Fruit fly (Drosophila melanogaster) whole organism, embryonic: Measurements from ENCODE around the gene BTBD9.

Experiments
- Atf-2 ChIP-seq: fragments of 200-800 bp; sonication (Bioruptor generic); optimal IDR thresholded peaks from 2 replicates; lab custom pipeline; 2016; ENCODE audit warnings: missing biosample characterization, missing genetic modification characterization
- CG11085 ChIP-seq: fragments of 200-800 bp; sonication (Bioruptor generic); IDR thresholded peaks from 2 replicates; pipeline ENCODE4 v1.3.6; 2022; ENCODE audit warnings: missing biosample characterization, missing genetic modification characterization
- CG11504 ChIP-seq: fragments of 200-800 bp; sonication (Bioruptor generic); optimal IDR thresholded peaks from 3 replicates; lab custom pipeline; 2019; ENCODE audit warnings: missing biosample characterization, mild to moderate bottlenecking, missing genetic modification characterization, moderate library complexity
- CG11723 ChIP-seq: fragments of 200-800 bp; sonication (Bioruptor generic); optimal IDR thresholded peaks from 2 replicates; lab custom pipeline; 2017; ENCODE audit warnings: missing biosample characterization, mild to moderate bottlenecking, missing genetic modification characterization
- CG13123 ChIP-seq: fragments of 200-800 bp; sonication (Bioruptor generic); optimal IDR thresholded peaks from 2 replicates; lab custom pipeline; 2016; ENCODE audit warnings: missing biosample characterization, missing genetic modification characterization
- CG14014 ChIP-seq: fragments of 200-800 bp; sonication (Bioruptor generic); IDR thresholded peaks from 2 replicates; pipeline ENCODE4 v1.3.6; 2022; ENCODE audit warnings: missing biosample characterization, missing genetic modification characterization
- CG1529 ChIP-seq: fragments of 200-800 bp; sonication (Bioruptor generic); optimal IDR thresholded peaks from 3 replicates; lab custom pipeline; 2018; ENCODE audit warnings: missing biosample characterization, missing genetic modification characterization
- CG15514 ChIP-seq: fragments of 200-800 bp; sonication (Bioruptor generic); optimal IDR thresholded peaks from 3 replicates; lab custom pipeline; 2017; ENCODE audit warnings: missing biosample characterization, missing genetic modification characterization, mild to moderate bottlenecking, moderate library complexity, missing genetic modification reagents
- CG17186 ChIP-seq: fragments of 200-800 bp; sonication (Bioruptor generic); optimal IDR thresholded peaks from 3 replicates; lab custom pipeline; 2017; ENCODE audit warnings: missing biosample characterization, missing genetic modification reagents, missing genetic modification characterization
- CG17802 ChIP-seq: fragments of 200-800 bp; sonication (Bioruptor generic); optimal IDR thresholded peaks from 2 replicates; lab custom pipeline; 2018; ENCODE audit warnings: missing biosample characterization, mild to moderate bottlenecking, missing genetic modification characterization, moderate library complexity
- CG31441 ChIP-seq: fragments of 200-800 bp; sonication (Bioruptor generic); IDR thresholded peaks from 2 replicates; pipeline ENCODE4 v1.3.6; 2022; ENCODE audit warnings: missing biosample characterization, missing genetic modification characterization
- CG34376 ChIP-seq: fragments of 200-800 bp; sonication (Bioruptor generic); optimal IDR thresholded peaks from 2 replicates; lab custom pipeline; 2018; ENCODE audit warnings: missing biosample characterization, mild to moderate bottlenecking, missing genetic modification characterization
- CG3838 ChIP-seq: fragments of 200-800 bp; sonication (Bioruptor generic); optimal IDR thresholded peaks from 3 replicates; lab custom pipeline; 2016; ENCODE audit warnings: missing biosample characterization, missing genetic modification characterization
- CG43689 ChIP-seq: fragments of 200-800 bp; sonication (Bioruptor generic); IDR thresholded peaks from 2 replicates; pipeline ENCODE4 v1.3.6; 2022; ENCODE audit warnings: missing biosample characterization, missing genetic modification characterization
- CG7963 ChIP-seq: fragments of 200-800 bp; sonication (Bioruptor generic); IDR thresholded peaks from 3 replicates; pipeline ENCODE4 v1.3.6; 2022; ENCODE audit warnings: missing biosample characterization, missing genetic modification characterization; ENCODE audit not compliant: partially characterized antibody
- CG8765 ChIP-seq: fragments of 200-800 bp; sonication (Bioruptor generic); IDR thresholded peaks from 2 replicates; pipeline ENCODE4 v1.3.6; 2022; ENCODE audit warnings: missing biosample characterization, missing genetic modification characterization
- CG9876 ChIP-seq: fragments of 200-800 bp; sonication (Bioruptor generic); optimal IDR thresholded peaks from 2 replicates; lab custom pipeline; 2016; ENCODE audit warnings: missing biosample characterization, missing genetic modification characterization
- CG9932 ChIP-seq: fragments of 200-800 bp; sonication (Bioruptor generic); IDR thresholded peaks from 2 replicates; pipeline ENCODE4 v1.3.6; 2022; ENCODE audit warnings: missing biosample characterization, missing genetic modification characterization
- CTCF ChIP-seq: fragments of 200-800 bp; sonication (Bioruptor generic); optimal IDR thresholded peaks from 2 replicates; lab custom pipeline; 2017; ENCODE audit warnings: missing biosample characterization, mild to moderate bottlenecking, missing genetic modification characterization, moderate library complexity
- CkIIα-i1 ChIP-seq: fragments of 200-800 bp; sonication (Bioruptor generic); IDR thresholded peaks from 2 replicates; pipeline ENCODE4 v1.3.6; 2022; ENCODE audit warnings: missing biosample characterization, missing genetic modification characterization
- D ChIP-seq, 2 experiments: fragments of 200-800 bp in 1 of 2; fragments of >200 bp in 1 of 2; sonication (Bioruptor generic) in 1 of 2; optimal IDR thresholded peaks; 2 replicates in 1 of 2; 3 replicates in 1 of 2; lab custom pipeline; 2017; ENCODE audit warnings: mild to moderate bottlenecking in 1 of 2, missing biosample characterization in 1 of 2, missing genetic modification characterization in 1 of 2, missing genetic modification reagents in 1 of 2
- Dref ChIP-seq: fragments of 200-800 bp; sonication (Bioruptor generic); IDR thresholded peaks from 2 replicates; pipeline ENCODE4 v1.3.6; 2022; ENCODE audit warnings: missing biosample characterization, missing genetic modification characterization
- E2f1 ChIP-seq: fragments of 200-800 bp; sonication (Bioruptor generic); IDR thresholded peaks from 2 replicates; pipeline ENCODE4 v1.3.6; 2022; ENCODE audit warnings: missing biosample characterization, missing genetic modification characterization
- E2f2 ChIP-seq: fragments of 200-800 bp; sonication (Bioruptor generic); IDR thresholded peaks from 2 replicates; pipeline ENCODE4 v1.3.6; 2022; ENCODE audit warnings: missing biosample characterization, missing genetic modification characterization
- HLH54F ChIP-seq: fragments of 200-800 bp; sonication (Bioruptor generic); optimal IDR thresholded peaks from 3 replicates; lab custom pipeline; 2016; ENCODE audit warnings: missing biosample characterization, missing genetic modification characterization
- MESR4 ChIP-seq: fragments of 200-800 bp; sonication (Bioruptor generic); optimal IDR thresholded peaks from 2 replicates; lab custom pipeline; 2018; ENCODE audit warnings: missing biosample characterization, mild to moderate bottlenecking, missing genetic modification characterization, moderate library complexity
- NfI ChIP-seq: fragments of 200-800 bp; sonication (Bioruptor generic); optimal IDR thresholded peaks from 3 replicates; lab custom pipeline; 2018; ENCODE audit warnings: missing biosample characterization, mild to moderate bottlenecking, missing genetic modification characterization, moderate library complexity
- Oaz ChIP-seq: fragments of 200-800 bp; sonication (Bioruptor generic); IDR thresholded peaks from 2 replicates; pipeline ENCODE4 v1.3.6; 2022; ENCODE audit warnings: missing biosample characterization, missing genetic modification characterization
- Optix ChIP-seq: fragments of 200-800 bp; sonication (Bioruptor generic); IDR thresholded peaks from 3 replicates; pipeline ENCODE4 v1.3.6; 2022; ENCODE audit warnings: missing biosample characterization, missing genetic modification characterization
- Usf ChIP-seq: fragments of 200-800 bp; sonication (Bioruptor generic); optimal IDR thresholded peaks from 2 replicates; lab custom pipeline; 2017; ENCODE audit warnings: missing genotype, missing biosample characterization, missing genetic modification characterization
- aop ChIP-seq: fragments of 200-800 bp; sonication (Bioruptor generic); IDR thresholded peaks from 2 replicates; pipeline ENCODE4 v1.3.6; 2022; ENCODE audit warnings: missing biosample characterization, missing genetic modification characterization
- btn ChIP-seq: fragments of 200-800 bp; sonication (Bioruptor generic); optimal IDR thresholded peaks from 2 replicates; lab custom pipeline; 2016; ENCODE audit warnings: missing biosample characterization, missing genetic modification characterization
- chinmo ChIP-seq: fragments of 200-800 bp; sonication (Bioruptor generic); IDR thresholded peaks from 4 replicates; pipeline ENCODE4 v1.3.6; 2022; ENCODE audit warnings: missing biosample characterization, missing genetic modification characterization; ENCODE audit not compliant: partially characterized antibody
- chm ChIP-seq: fragments of 200-800 bp; sonication (Bioruptor generic); IDR thresholded peaks from 2 replicates; pipeline ENCODE4 v1.3.6; 2022; ENCODE audit warnings: missing biosample characterization, missing genetic modification characterization
- ci ChIP-seq: fragments of 200-800 bp; sonication (Bioruptor generic); IDR thresholded peaks from 3 replicates; pipeline ENCODE4 v1.3.6; 2022; ENCODE audit warnings: missing biosample characterization, missing genetic modification characterization
- dan ChIP-seq: fragments of 200-800 bp; sonication (Bioruptor generic); IDR thresholded peaks from 2 replicates; pipeline ENCODE4 v1.3.6; 2022; ENCODE audit warnings: missing biosample characterization, missing genetic modification characterization
- eyg ChIP-seq: fragments of 200-800 bp; sonication (Bioruptor generic); optimal IDR thresholded peaks from 3 replicates; lab custom pipeline; 2016; ENCODE audit warnings: missing biosample characterization, missing genetic modification characterization
- fd64A ChIP-seq: fragments of 200-800 bp; sonication (Bioruptor generic); optimal IDR thresholded peaks from 3 replicates; lab custom pipeline; 2018; ENCODE audit warnings: missing biosample characterization, mild to moderate bottlenecking, missing genetic modification characterization
- gfzf ChIP-seq: fragments of 200-800 bp; sonication (Bioruptor generic); optimal IDR thresholded peaks from 2 replicates; lab custom pipeline; 2016; ENCODE audit warnings: missing biosample characterization, mild to moderate bottlenecking, missing genetic modification characterization, moderate library complexity
- kni ChIP-seq: fragments of 200-800 bp; sonication (Bioruptor generic); optimal IDR thresholded peaks from 3 replicates; lab custom pipeline; 2017; ENCODE audit warnings: mild to moderate bottlenecking, missing biosample characterization, missing genetic modification reagents, missing genetic modification characterization
- nmo ChIP-seq: fragments of 200-800 bp; sonication (Bioruptor generic); optimal IDR thresholded peaks from 2 replicates; lab custom pipeline; 2018; ENCODE audit warnings: missing biosample characterization, mild to moderate bottlenecking, missing genetic modification characterization, moderate library complexity
- run ChIP-seq: fragments of 200-800 bp; sonication (Bioruptor generic); optimal IDR thresholded peaks from 3 replicates; lab custom pipeline; 2018; ENCODE audit warnings: missing biosample characterization, mild to moderate bottlenecking, missing genetic modification characterization
- schlank ChIP-seq: fragments of 200-800 bp; sonication (Bioruptor generic); optimal IDR thresholded peaks from 2 replicates; lab custom pipeline; 2018; ENCODE audit warnings: missing biosample characterization, mild to moderate bottlenecking, missing genetic modification characterization
- shn ChIP-seq: fragments of 200-800 bp; sonication (Bioruptor generic); optimal IDR thresholded peaks from 3 replicates; lab custom pipeline; 2016; ENCODE audit warnings: missing biosample characterization, missing genetic modification characterization
- slp2 ChIP-seq: fragments of 200-800 bp; sonication (Bioruptor generic); optimal IDR thresholded peaks from 2 replicates; lab custom pipeline; 2016; ENCODE audit warnings: missing biosample characterization, missing genetic modification characterization
- sob ChIP-seq: fragments of 200-800 bp; sonication (Bioruptor generic); IDR thresholded peaks from 2 replicates; pipeline ENCODE4 v1.3.6; 2022; ENCODE audit warnings: missing biosample characterization, missing genetic modification characterization
- stwl ChIP-seq: fragments of 200-800 bp; sonication (Bioruptor generic); optimal IDR thresholded peaks from 3 replicates; lab custom pipeline; 2018; ENCODE audit warnings: missing biosample characterization, mild to moderate bottlenecking, missing genetic modification characterization, moderate library complexity
- tio ChIP-seq: fragments of 200-800 bp; sonication (Bioruptor generic); optimal IDR thresholded peaks from 2 replicates; lab custom pipeline; 2017; ENCODE audit warnings: missing biosample characterization, missing genetic modification characterization, inconsistent platforms
- tll ChIP-seq, 2 experiments: fragments of 200-800 bp in 1 of 2; fragments of >200 bp in 1 of 2; sonication (Bioruptor generic) in 1 of 2; optimal IDR thresholded peaks; 2 replicates each; lab custom pipeline; 2017 to 2019; ENCODE audit warnings: missing biosample characterization in 2 of 2, missing genetic modification characterization in 2 of 2, mild to moderate bottlenecking in 1 of 2, moderate library complexity in 1 of 2

The BTBD9 gene

DNA sequence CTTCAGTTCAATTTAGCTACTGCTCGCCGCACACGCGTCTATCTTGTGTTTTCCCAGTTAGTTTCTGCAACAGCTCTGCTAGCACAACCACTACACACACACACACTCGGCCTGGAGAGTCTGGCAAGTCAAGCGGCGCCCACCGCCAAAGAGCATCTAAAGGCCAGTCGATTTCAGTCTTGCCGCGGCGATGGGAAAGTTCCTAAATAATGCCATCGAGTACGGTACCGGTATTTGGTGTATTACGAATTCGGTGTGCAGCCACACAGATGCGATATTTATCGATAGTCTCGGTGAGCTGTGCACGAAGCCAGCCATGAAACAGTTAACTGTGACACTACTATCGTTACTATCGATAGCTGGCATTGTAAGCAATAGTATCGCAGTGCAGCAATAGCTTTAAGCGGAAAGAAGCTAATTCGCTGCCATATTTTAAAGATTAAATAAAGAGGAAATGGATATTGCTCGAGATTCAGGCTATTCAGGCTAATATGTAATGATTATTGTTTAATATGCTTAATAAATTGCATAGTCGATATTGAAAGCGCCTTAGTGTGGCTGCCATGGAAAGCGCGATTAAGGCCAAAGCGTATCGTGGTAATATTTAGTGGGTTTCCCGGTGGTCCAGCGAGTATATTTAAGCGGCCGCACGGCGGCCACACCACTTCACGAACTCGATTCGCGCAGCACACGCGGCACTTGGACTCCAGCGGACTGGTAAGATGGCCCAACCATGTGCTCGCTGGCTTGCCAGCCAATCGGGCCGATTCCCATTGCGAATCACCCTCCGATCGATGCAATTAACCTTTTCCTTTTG, 23.4 kb upstream of the BTBD9 start, which contains the start of gene stx (continued):
- TF ChIP-seq schlank (peak; percentile 5), CG34376 (peak; percentile 51), CG17186 (GFP tag; lab: Kevin White, UChicago) (peak; percentile 49), btn (GFP tag; lab: Kevin White, UChicago) (no peak), CG31441 (GFP tag; lab: Robert Waterston, UW) (peak; percentile 43; the same call in 1 of the 2 replicates), E2f1 (GFP tag; lab: Robert Waterston, UW) (peak; percentile 45; the same call in 1 of the 2 replicates), slp2 (no peak), Oaz (GFP tag; lab: Robert Waterston, UW) (no peak), Dref (GFP tag; lab: Robert Waterston, UW) (peak; percentile 85), Optix (GFP tag; lab: Robert Waterston, UW) (no peak; the same call in 2 of the 3 replicates), sob (GFP tag; lab: Robert Waterston, UW) (peak; percentile 59; the same call in 1 of the 2 replicates), CG14014 (no peak; the same call in 1 of the 2 replicates), NfI (GFP tag; lab: Kevin White, UChicago) (peak; percentile 3), CTCF (peak; percentile 5), CkIIα-i1 (GFP tag; lab: Robert Waterston, UW) (no peak), CG15514 (GFP tag; lab: Kevin White, UChicago) (peak; percentile 26), CG43689 (GFP tag; lab: Robert Waterston, UW) (no peak), CG9876 (GFP tag; lab: Kevin White, UChicago) (no peak), Usf (GFP tag; lab: Kevin White, UChicago) (no peak), kni (peak; percentile 54), chinmo (GFP tag; lab: Robert Waterston, UW) (peak; percentile 56; the same call in 3 of the 4 replicates), CG17802 (tag; lab: Kevin White, UChicago) (no peak), chm (GFP tag; lab: Robert Waterston, UW) (peak; percentile 82), ci (GFP tag; lab: Robert Waterston, UW) (peak; percentile 79), D (optimal IDR thresholded peaks at IDR 0.05; lab: Kevin White, UChicago) (peak; percentile 39), D (GFP tag; optimal IDR thresholded peaks at IDR 0.05; lab: Kevin White, UChicago) (no peak), CG11723 (GFP tag; lab: Kevin White, UChicago) (no peak), CG11085 (GFP tag; lab: Robert Waterston, UW) (peak; percentile 27; the same call in 1 of the 2 replicates), CG8765 (GFP tag; lab: Robert Waterston, UW) (no peak), CG11504 (tag; lab: Kevin White, UChicago) (peak; percentile 1), tio (GFP tag; lab: Kevin White, UChicago) (no peak), MESR4 (GFP tag; lab: Kevin White, UChicago) (peak; percentile 85), tll (GFP tag; optimal IDR thresholded peaks at IDR 0.05; lab: Kevin White, UChicago) (no peak), aop (GFP tag; lab: Robert Waterston, UW) (0 out of 2 replicates have a peak, but pooled peaks have one; percentile 29), CG1529 (peak; percentile 23), gfzf (GFP tag; lab: Kevin White, UChicago) (peak; percentile 97), Atf-2 (GFP tag; lab: Kevin White, UChicago) (no peak), CG13123 (GFP tag; lab: Kevin White, UChicago) (no peak), CG3838 (GFP tag; lab: Kevin White, UChicago) (no peak), E2f2 (GFP tag; lab: Robert Waterston, UW) (peak; percentile 48; the same call in 1 of the 2 replicates), stwl (tag; lab: Kevin White, UChicago) (peak; percentile 81), CG7963 (GFP tag; lab: Robert Waterston, UW) (peak; percentile 92), nmo (GFP tag; lab: Kevin White, UChicago) (peak; percentile 64), shn (GFP tag; lab: Kevin White, UChicago) (peak; percentile 28), eyg (GFP tag; lab: Kevin White, UChicago) (no peak), CG9932 (GFP tag; lab: Robert Waterston, UW) (peak; percentile 51; the same call in 1 of the 2 replicates), dan (GFP tag; lab: Robert Waterston, UW) (no peak), fd64A (GFP tag; lab: Kevin White, UChicago) (peak; percentile 47), HLH54F (GFP tag; lab: Kevin White, UChicago) (peak; percentile 2), run (tag; lab: Kevin White, UChicago) (no peak)
